Fruit fly (Drosophila melanogaster) Kc167 (cell line): Measurements from ENCODE around the gene Spag1.

ENCODE experiments used
- insv ChIP-seq: fragments of >200 bp; optimal IDR thresholded peaks from 3 replicates; lab custom pipeline; 2018; ENCODE audit warnings: missing external identifiers
- psq ChIP-seq: fragments of >200 bp; optimal IDR thresholded peaks from 2 replicates; lab custom pipeline; 2017; ENCODE audit warnings: missing external identifiers
- ttk ChIP-seq: sonication (Bioruptor generic); optimal IDR thresholded peaks from 2 replicates; lab custom pipeline; 2017; ENCODE audit warnings: missing external identifiers

dm6 chr3R:26934523-26934922 is 13.1 kb upstream of the Spag1 start:
- TF ChIP-seq ttk (lab: Kevin White, UChicago) = no peak
- no peak for TF ChIP-seq insv (lab: Kevin White, UChicago)
- no peak for TF ChIP-seq psq (lab: Kevin White, UChicago)
